Fruit fly (Drosophila melanogaster) whole organism, embryonic: ENCODE data around the gene stas.

Experiments used
- Adf1 ChIP-seq: fragments of 200-800 bp; sonication (Bioruptor generic); IDR thresholded peaks from 2 replicates; pipeline ENCODE4 v1.3.6; 2022; ENCODE audit warnings: missing biosample characterization, missing genetic modification characterization
- Antp ChIP-seq: fragments of 200-800 bp; sonication (Bioruptor generic); optimal IDR thresholded peaks from 3 replicates; lab custom pipeline; 2016; ENCODE audit warnings: missing biosample characterization, missing genetic modification characterization
- Atf6 ChIP-seq: fragments of 200-800 bp; sonication (Bioruptor generic); IDR thresholded peaks from 2 replicates; pipeline ENCODE4 v1.3.6; 2022; ENCODE audit warnings: missing biosample characterization, missing genetic modification characterization
- BEAF-32 ChIP-seq: fragments of 200-800 bp; sonication (Bioruptor generic); optimal IDR thresholded peaks from 3 replicates; lab custom pipeline; 2017; ENCODE audit warnings: missing biosample characterization, missing genetic modification characterization, mild to moderate bottlenecking, moderate library complexity, missing genetic modification reagents
- CG10209 ChIP-seq: fragments of 200-800 bp; sonication (Bioruptor generic); optimal IDR thresholded peaks from 3 replicates; lab custom pipeline; 2017; ENCODE audit warnings: missing biosample characterization, mild to moderate bottlenecking, missing genetic modification characterization, missing genetic modification reagents
- CG10267 ChIP-seq: fragments of 200-800 bp; sonication (Bioruptor generic); optimal IDR thresholded peaks from 2 replicates; lab custom pipeline; 2018; ENCODE audit warnings: missing biosample characterization, mild to moderate bottlenecking, missing genetic modification characterization, moderate library complexity
- CG1233 ChIP-seq: fragments of 200-800 bp; sonication (Bioruptor generic); optimal IDR thresholded peaks from 4 replicates; lab custom pipeline; 2018; ENCODE audit warnings: missing biosample characterization, mild to moderate bottlenecking, missing genetic modification characterization
- CG12659 ChIP-seq: fragments of 200-800 bp; sonication (Bioruptor generic); optimal IDR thresholded peaks from 3 replicates; lab custom pipeline; 2017; ENCODE audit warnings: mild to moderate bottlenecking, missing biosample characterization, missing genetic modification reagents, missing genetic modification characterization
- CG12942 ChIP-seq: fragments of 200-800 bp; sonication (Bioruptor generic); optimal IDR thresholded peaks from 3 replicates; lab custom pipeline; 2016; ENCODE audit warnings: missing biosample characterization, missing genetic modification characterization
- CG13424 ChIP-seq: fragments of 200-800 bp; sonication (Bioruptor generic); optimal IDR thresholded peaks from 2 replicates; lab custom pipeline; 2019; ENCODE audit warnings: missing biosample characterization, mild to moderate bottlenecking, missing genetic modification characterization, moderate library complexity
- CG15696 ChIP-seq: fragments of 200-800 bp; sonication (Bioruptor generic); optimal IDR thresholded peaks from 2 replicates; lab custom pipeline; 2019; ENCODE audit warnings: missing biosample characterization, mild to moderate bottlenecking, missing genetic modification characterization, moderate library complexity
- CG17568 ChIP-seq: fragments of 200-800 bp; sonication (Bioruptor generic); optimal IDR thresholded peaks from 2 replicates; lab custom pipeline; 2018; ENCODE audit warnings: missing biosample characterization, mild to moderate bottlenecking, missing genetic modification characterization, moderate library complexity
- CG18011 ChIP-seq: fragments of 200-800 bp; sonication (Bioruptor generic); optimal IDR thresholded peaks from 2 replicates; lab custom pipeline; 2017; ENCODE audit warnings: missing biosample characterization, missing genetic modification characterization, mild to moderate bottlenecking, moderate library complexity, missing genotype
- CG2712 ChIP-seq: fragments of 200-800 bp; optimal IDR thresholded peaks from 3 replicates; lab custom pipeline; 2019; ENCODE audit warnings: missing biosample characterization, mild to moderate bottlenecking, missing genetic modification characterization, moderate library complexity
- CG30020 ChIP-seq: fragments of 200-800 bp; optimal IDR thresholded peaks from 2 replicates; lab custom pipeline; 2019; ENCODE audit warnings: missing biosample characterization, mild to moderate bottlenecking, missing genetic modification characterization, moderate library complexity
- CG3163 ChIP-seq: fragments of 200-800 bp; sonication (Bioruptor generic); optimal IDR thresholded peaks from 3 replicates; lab custom pipeline; 2016; ENCODE audit warnings: missing biosample characterization, missing genetic modification characterization
- CG3407 ChIP-seq: fragments of 200-800 bp; sonication (Bioruptor generic); optimal IDR thresholded peaks from 2 replicates; lab custom pipeline; 2018; ENCODE audit warnings: missing biosample characterization, mild to moderate bottlenecking, missing genetic modification characterization
- CG4328 ChIP-seq: fragments of 200-800 bp; sonication (Bioruptor generic); optimal IDR thresholded peaks from 3 replicates; lab custom pipeline; 2017; ENCODE audit warnings: missing biosample characterization, missing genetic modification reagents, missing genetic modification characterization
- CG43689 ChIP-seq: fragments of 200-800 bp; sonication (Bioruptor generic); IDR thresholded peaks from 2 replicates; pipeline ENCODE4 v1.3.6; 2022; ENCODE audit warnings: missing biosample characterization, missing genetic modification characterization
- CG4730 ChIP-seq: fragments of 200-800 bp; sonication (Bioruptor generic); IDR thresholded peaks from 2 replicates; pipeline ENCODE4 v1.3.6; 2022; ENCODE audit warnings: missing biosample characterization, missing genetic modification characterization
- CG7786 ChIP-seq: fragments of 200-800 bp; sonication (Bioruptor generic); optimal IDR thresholded peaks from 2 replicates; lab custom pipeline; 2016; ENCODE audit warnings: missing biosample characterization, missing genetic modification characterization
- CG9215 ChIP-seq: fragments of 200-800 bp; sonication (Bioruptor generic); IDR thresholded peaks from 2 replicates; pipeline ENCODE4 v1.3.6; 2022; ENCODE audit warnings: missing biosample characterization, missing genetic modification characterization
- CG9727 ChIP-seq: fragments of 200-800 bp; sonication (Bioruptor generic); optimal IDR thresholded peaks from 3 replicates; lab custom pipeline; 2017; ENCODE audit warnings: missing biosample characterization, mild to moderate bottlenecking, missing genetic modification characterization
- CG9817 ChIP-seq: fragments of 200-800 bp; sonication (Bioruptor generic); optimal IDR thresholded peaks from 2 replicates; lab custom pipeline; 2018; ENCODE audit warnings: missing biosample characterization, mild to moderate bottlenecking, missing genetic modification characterization, moderate library complexity
- D19A ChIP-seq: fragments of 200-800 bp; optimal IDR thresholded peaks from 3 replicates; lab custom pipeline; 2019; ENCODE audit warnings: missing biosample characterization, mild to moderate bottlenecking, missing genetic modification characterization, moderate library complexity
- Dfd ChIP-seq, 2 experiments: fragments of >200 bp; optimal IDR thresholded peaks; 2 replicates each; lab custom pipeline; 2017; ENCODE audit warnings: missing biosample characterization in 2 of 2, missing genetic modification characterization in 2 of 2
- E2f1 ChIP-seq: fragments of 200-800 bp; sonication (Bioruptor generic); IDR thresholded peaks from 2 replicates; pipeline ENCODE4 v1.3.6; 2022; ENCODE audit warnings: missing biosample characterization, missing genetic modification characterization
- Fer1 ChIP-seq: fragments of 200-800 bp; sonication (Bioruptor generic); optimal IDR thresholded peaks from 2 replicates; lab custom pipeline; 2017; ENCODE audit warnings: missing biosample characterization, mild to moderate bottlenecking, missing genetic modification characterization
- Meics ChIP-seq: fragments of 200-800 bp; sonication (Bioruptor generic); optimal IDR thresholded peaks from 2 replicates; lab custom pipeline; 2017; ENCODE audit warnings: missing biosample characterization, mild to moderate bottlenecking, missing genetic modification characterization
- NK7.1 ChIP-seq: fragments of 200-800 bp; sonication (Bioruptor generic); optimal IDR thresholded peaks from 3 replicates; lab custom pipeline; 2016; ENCODE audit warnings: missing biosample characterization, missing genetic modification characterization
- Neu2 ChIP-seq: fragments of 200-800 bp; sonication (Bioruptor generic); optimal IDR thresholded peaks from 3 replicates; lab custom pipeline; 2016; ENCODE audit warnings: missing biosample characterization, missing genetic modification characterization, borderline replicate concordance
- Nf-YC ChIP-seq: fragments of 200-800 bp; optimal IDR thresholded peaks from 3 replicates; lab custom pipeline; 2019; ENCODE audit warnings: missing biosample characterization, mild to moderate bottlenecking, missing genetic modification characterization, moderate library complexity
- Tbp ChIP-seq: fragments of >200 bp; optimal IDR thresholded peaks from 2 replicates; lab custom pipeline; 2018; ENCODE audit warnings: missing biosample characterization, missing genetic modification characterization
- ac ChIP-seq: fragments of 200-800 bp; sonication (Bioruptor generic); optimal IDR thresholded peaks from 3 replicates; lab custom pipeline; 2017; ENCODE audit warnings: missing biosample characterization, mild to moderate bottlenecking, missing genetic modification characterization
- ap ChIP-seq: fragments of 200-800 bp; sonication (Bioruptor generic); IDR thresholded peaks from 2 replicates; pipeline ENCODE4 v1.3.6; 2022; ENCODE audit warnings: missing biosample characterization, missing genetic modification characterization
- cg ChIP-seq: fragments of 200-800 bp; sonication (Bioruptor generic); optimal IDR thresholded peaks from 3 replicates; lab custom pipeline; 2019; ENCODE audit warnings: missing biosample characterization, mild to moderate bottlenecking, missing genetic modification characterization, moderate library complexity
- chn ChIP-seq: fragments of 200-800 bp; sonication (Bioruptor generic); optimal IDR thresholded peaks from 2 replicates; lab custom pipeline; 2016; ENCODE audit warnings: missing biosample characterization, missing genetic modification characterization
- ci ChIP-seq: fragments of 200-800 bp; sonication (Bioruptor generic); IDR thresholded peaks from 3 replicates; pipeline ENCODE4 v1.3.6; 2022; ENCODE audit warnings: missing biosample characterization, missing genetic modification characterization
- da ChIP-seq: fragments of 200-800 bp; sonication (Bioruptor generic); optimal IDR thresholded peaks from 2 replicates; lab custom pipeline; 2016; ENCODE audit warnings: missing biosample characterization, missing genetic modification characterization
- disco-r ChIP-seq: fragments of 200-800 bp; sonication (Bioruptor generic); optimal IDR thresholded peaks from 2 replicates; lab custom pipeline; 2016; ENCODE audit warnings: missing biosample characterization, missing genetic modification characterization
- fd3F ChIP-seq: fragments of 200-800 bp; sonication (Bioruptor generic); optimal IDR thresholded peaks from 2 replicates; lab custom pipeline; 2018; ENCODE audit warnings: missing biosample characterization, mild to moderate bottlenecking, missing genetic modification characterization, moderate library complexity
- fru ChIP-seq: fragments of >200 bp; optimal IDR thresholded peaks from 2 replicates; lab custom pipeline; 2017
- ftz-f1 ChIP-seq: fragments of 200-800 bp; sonication (Bioruptor generic); optimal IDR thresholded peaks from 2 replicates; lab custom pipeline; 2016; ENCODE audit warnings: missing biosample characterization, missing genetic modification characterization
- hb ChIP-seq: fragments of 200-800 bp; sonication (Bioruptor generic); IDR thresholded peaks from 3 replicates; pipeline ENCODE4 v1.3.6; 2022; ENCODE audit warnings: missing biosample characterization, missing genetic modification characterization; ENCODE audit not compliant: partially characterized antibody
- nerfin-2 ChIP-seq: fragments of 200-800 bp; sonication (Bioruptor generic); IDR thresholded peaks from 2 replicates; pipeline ENCODE4 v1.3.6; 2022; ENCODE audit warnings: missing biosample characterization, missing genetic modification characterization; ENCODE audit not compliant: partially characterized antibody
- oc ChIP-seq: fragments of 200-800 bp; sonication (Bioruptor generic); optimal IDR thresholded peaks from 2 replicates; lab custom pipeline; 2018; ENCODE audit warnings: missing biosample characterization, mild to moderate bottlenecking, missing genetic modification characterization, moderate library complexity
- pnt ChIP-seq: fragments of 200-800 bp; sonication (Bioruptor generic); optimal IDR thresholded peaks from 3 replicates; lab custom pipeline; 2016; ENCODE audit warnings: missing biosample characterization, missing genetic modification characterization
- run ChIP-seq: fragments of 200-800 bp; sonication (Bioruptor generic); optimal IDR thresholded peaks from 3 replicates; lab custom pipeline; 2018; ENCODE audit warnings: missing biosample characterization, mild to moderate bottlenecking, missing genetic modification characterization
- scrt ChIP-seq: fragments of 200-800 bp; sonication (Bioruptor generic); optimal IDR thresholded peaks from 2 replicates; lab custom pipeline; 2018; ENCODE audit warnings: missing biosample characterization, mild to moderate bottlenecking, missing genetic modification characterization, moderate library complexity
- ttk ChIP-seq: fragments of 200-800 bp; sonication (Bioruptor generic); IDR thresholded peaks from 2 replicates; pipeline ENCODE4 v2.1.2; 2022; ENCODE audit warnings: missing biosample characterization, missing genetic modification characterization
- vfl ChIP-seq: fragments of 200-800 bp; sonication (Bioruptor generic); optimal IDR thresholded peaks from 2 replicates; lab custom pipeline; 2016; ENCODE audit warnings: missing biosample characterization, missing genetic modification characterization

stas gene

dm6 chrX:17624983-17625401, 2.7 kb downstream of the stas start (continued):
- TF ChIP-seq CG15696 = peak; percentile 56
- peak; percentile 91 for TF ChIP-seq CG12659 (GFP tag; lab: Kevin White, UChicago)
- TF ChIP-seq CG3407 = peak; percentile 67
- TF ChIP-seq CG7786 (GFP tag; lab: Kevin White, UChicago) = peak; percentile 81
- peak; percentile 82 for TF ChIP-seq D19A
- TF ChIP-seq BEAF-32 (GFP tag; lab: Kevin White, UChicago) = peak; percentile 12
- peak; percentile 74 for TF ChIP-seq ci (GFP tag; lab: Robert Waterston, UW)
- peak; percentile 62 for TF ChIP-seq da (GFP tag; lab: Kevin White, UChicago)
- TF ChIP-seq hb (GFP tag; lab: Robert Waterston, UW) = no peak
- TF ChIP-seq ap (GFP tag; lab: Robert Waterston, UW) = peak; percentile 54; the same call in 1 of the 2 replicates
- TF ChIP-seq fd3F (GFP tag; lab: Kevin White, UChicago) = peak; percentile 89
- TF ChIP-seq CG13424 (tag; lab: Kevin White, UChicago) = peak; percentile 93
- TF ChIP-seq CG43689 = 0 out of 2 replicates have a peak, but pooled peaks have one; percentile 28
- peak; percentile 26 for TF ChIP-seq cg (GFP tag; lab: Kevin White, UChicago)
- peak; percentile 75 for TF ChIP-seq vfl (GFP tag; lab: Kevin White, UChicago)
- no peak for TF ChIP-seq Tbp (GFP tag; lab: Kevin White, UChicago)
- TF ChIP-seq scrt (GFP tag; lab: Kevin White, UChicago) = peak; percentile 75
- peak; percentile 60 for TF ChIP-seq CG30020 (tag; lab: Kevin White, UChicago)
- peak; percentile 79 for TF ChIP-seq CG10267
- peak; percentile 88 for TF ChIP-seq CG4328 (GFP tag; lab: Kevin White, UChicago)
- peak; percentile 75 for TF ChIP-seq disco-r (GFP tag; lab: Kevin White, UChicago)
- no peak for TF ChIP-seq fru (lab: Kevin White, UChicago)
- peak; percentile 71 for TF ChIP-seq CG18011 (GFP tag; lab: Kevin White, UChicago)
- TF ChIP-seq Antp (GFP tag; lab: Kevin White, UChicago) = peak; percentile 73
- peak; percentile 88 for TF ChIP-seq CG2712 (tag; lab: Kevin White, UChicago)
- TF ChIP-seq Meics (GFP tag; lab: Kevin White, UChicago) = peak; percentile 92
- TF ChIP-seq ac (GFP tag; lab: Kevin White, UChicago) = peak; percentile 48
- TF ChIP-seq pnt (GFP tag; lab: Kevin White, UChicago) = peak; percentile 63
- TF ChIP-seq Nf-YC = peak; percentile 85
- peak; percentile 25; the same call in 1 of the 2 replicates for TF ChIP-seq Adf1 (GFP tag; lab: Robert Waterston, UW)
- peak; percentile 85 for TF ChIP-seq ftz-f1
- TF ChIP-seq ttk (GFP tag; lab: Robert Waterston, UW) = peak; percentile 68
- peak; percentile 72 for TF ChIP-seq E2f1 (GFP tag; lab: Robert Waterston, UW)
- no peak for TF ChIP-seq Neu2 (GFP tag; lab: Kevin White, UChicago)
- TF ChIP-seq chn (GFP tag; lab: Kevin White, UChicago) = peak; percentile 83
- peak; percentile 87 for TF ChIP-seq CG10209
- TF ChIP-seq CG17568 (GFP tag; lab: Kevin White, UChicago) = peak; percentile 86
- peak; percentile 83 for TF ChIP-seq NK7.1
- no peak for TF ChIP-seq Dfd (GFP tag; optimal IDR thresholded peaks at IDR 0.05; lab: Kevin White, UChicago)
- peak; percentile 90 for TF ChIP-seq Atf6 (GFP tag; lab: Robert Waterston, UW)
- TF ChIP-seq run (tag; lab: Kevin White, UChicago) = peak; percentile 89
- TF ChIP-seq CG9727 = peak; percentile 84
- peak; percentile 90 for TF ChIP-seq CG1233
- peak; percentile 89 for TF ChIP-seq CG9817
- peak; percentile 10 for TF ChIP-seq CG3163 (GFP tag; lab: Kevin White, UChicago)
- TF ChIP-seq CG4730 (GFP tag; lab: Robert Waterston, UW) = peak; percentile 71
- TF ChIP-seq CG12942 (GFP tag; lab: Kevin White, UChicago) = peak; percentile 65
- peak; percentile 95 for TF ChIP-seq Fer1 (GFP tag; lab: Kevin White, UChicago)
- peak; percentile 85 for TF ChIP-seq oc (tag; lab: Kevin White, UChicago)
- peak; percentile 62 for TF ChIP-seq CG9215 (GFP tag; lab: Robert Waterston, UW)
- no peak for TF ChIP-seq nerfin-2 (GFP tag; lab: Robert Waterston, UW)
